Worm (Caenorhabditis elegans): ENCODE results near the gene Y40C5A.4.

Gene Y40C5A.4

ce11 chrIV:7318900-7319299 is 46.0 kb downstream of the Y40C5A.4 start:
- no peak for TF ChIP-seq unc-62 (GFP tag; optimal IDR thresholded peaks at IDR 0.05)

DNA sequence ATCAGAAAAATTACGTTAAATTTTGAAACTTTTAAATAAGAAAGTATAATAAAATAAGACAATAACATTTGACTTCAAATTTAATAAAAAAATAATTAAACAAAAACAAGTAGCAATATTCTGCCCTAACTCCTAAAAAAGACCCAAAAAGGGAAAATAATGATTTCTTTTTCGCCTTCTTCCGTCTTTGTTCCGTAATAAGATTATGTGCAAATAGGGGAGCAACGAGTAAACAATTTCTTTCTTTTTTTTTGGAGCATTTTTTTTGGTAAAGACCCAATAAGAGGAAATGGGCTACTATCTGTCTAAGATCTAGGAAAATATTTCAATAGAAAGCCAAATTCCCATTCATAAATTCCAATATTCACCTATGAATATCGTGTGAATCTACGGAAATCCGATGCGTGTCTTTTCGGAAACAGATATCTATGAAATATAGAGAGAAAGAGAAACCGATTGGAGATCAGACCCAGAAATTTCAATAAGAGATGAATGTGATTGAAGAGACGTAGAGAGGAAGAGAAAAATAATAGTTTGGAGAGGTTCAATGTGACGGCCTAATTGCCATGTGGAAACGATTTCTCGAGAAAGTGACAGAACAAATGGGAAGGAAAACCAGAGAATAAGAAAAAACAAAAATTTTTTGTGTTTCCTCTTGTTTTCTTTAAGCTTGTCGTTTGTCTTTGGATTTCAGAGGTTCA is 46.9 kb downstream of the Y40C5A.4 start:
- no peak for TF ChIP-seq unc-62 (GFP tag; optimal IDR thresholded peaks at IDR 0.05)

DNA sequence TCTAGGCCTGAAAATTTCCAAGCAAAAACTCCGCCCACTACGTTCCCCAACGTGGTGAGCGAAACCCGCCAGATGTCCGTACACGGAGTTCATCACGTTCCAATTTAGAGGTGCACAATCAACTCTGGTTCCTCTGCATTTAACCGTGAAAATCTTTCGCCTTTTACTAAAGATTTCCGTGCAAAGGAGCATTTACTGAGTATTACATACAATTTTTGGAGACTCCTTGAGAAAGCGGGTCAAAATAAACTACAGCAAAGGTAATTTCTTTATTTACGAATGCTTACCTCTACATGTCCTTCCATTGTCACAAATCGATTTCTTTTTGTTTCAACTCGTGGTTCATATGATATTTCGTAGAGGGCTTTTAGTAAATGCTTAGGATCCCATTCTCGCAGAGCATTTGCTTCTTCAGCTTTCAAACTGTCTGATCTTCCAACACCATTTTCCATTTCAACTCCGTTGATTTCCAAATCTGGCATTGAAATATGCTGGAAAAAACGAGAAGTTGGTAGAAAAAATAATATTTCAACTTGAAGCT is 48.2 kb downstream of the Y40C5A.4 start, which contains the start of gene F42C5.9:
Gene F42C5.9, minus strand, starts transcription at position 491 of the 541 bp plus-strand sequence.
- no peak for TF ChIP-seq unc-62 (GFP tag; optimal IDR thresholded peaks at IDR 0.05)

- TF ChIP-seq unc-62 (GFP tag; optimal IDR thresholded peaks at IDR 0.05), result no peak
Measured at ce11 chrIV:7313962-7314361, 50.9 kb downstream of the Y40C5A.4 start.

DNA sequence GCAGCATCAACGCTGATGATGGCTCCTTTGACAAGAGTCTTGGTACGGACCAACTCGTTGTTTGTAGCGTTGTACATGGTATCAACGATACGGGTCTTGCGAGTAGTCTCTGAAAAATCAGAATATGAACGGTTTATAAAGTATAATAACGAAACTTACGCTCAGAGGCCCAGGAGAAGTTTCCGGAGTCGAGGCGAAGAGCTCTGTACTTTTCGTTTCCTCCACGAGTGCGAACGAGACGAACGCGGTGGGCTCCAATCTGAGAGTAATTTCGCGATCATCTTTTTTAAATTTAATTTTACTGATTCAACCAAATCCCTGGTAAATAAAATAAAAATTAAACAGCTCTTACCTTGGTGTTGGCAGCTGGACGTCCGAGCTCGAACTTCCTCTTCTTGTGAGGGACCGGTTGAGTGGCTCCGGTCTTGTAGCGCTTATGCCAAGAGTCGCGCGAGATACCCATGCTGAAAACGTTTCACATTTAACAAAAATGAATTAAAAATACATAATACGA is 51.5 kb downstream of the Y40C5A.4 start, which contains the start of gene rps-8:
Gene rps-8, minus strand, starts transcription at position 464 of the 514 bp plus-strand sequence.
- no peak for TF ChIP-seq unc-62 (GFP tag; optimal IDR thresholded peaks at IDR 0.05)

DNA sequence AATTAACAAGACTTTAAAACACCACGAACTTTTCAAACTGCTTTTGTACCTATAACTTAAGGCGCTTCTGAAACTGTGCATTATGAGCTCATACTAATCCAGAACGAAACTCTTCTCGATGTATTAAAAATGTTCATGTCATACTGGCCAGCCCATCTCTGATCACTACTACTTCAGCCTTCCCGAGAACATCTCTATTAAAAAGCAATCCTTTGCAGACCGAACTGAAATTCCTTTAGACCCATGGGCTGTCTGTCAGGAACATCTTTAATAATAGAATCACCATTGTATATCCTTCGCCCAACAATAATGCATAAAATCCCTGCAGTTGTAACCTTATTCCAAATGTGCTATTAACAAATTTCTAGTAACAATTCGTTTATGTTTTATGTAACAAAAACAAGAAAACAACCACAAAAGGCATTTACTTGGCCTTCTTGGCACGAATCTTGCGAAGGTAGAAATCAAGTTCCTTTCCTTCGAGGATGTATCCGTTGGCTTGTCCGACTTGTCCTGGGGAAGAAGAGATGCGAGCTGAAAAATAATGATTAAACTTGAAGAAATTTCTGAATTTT is 52.2 kb downstream of the Y40C5A.4 start:
- TF ChIP-seq unc-62 (GFP tag; optimal IDR thresholded peaks at IDR 0.05), result no peak

ce11 chrIV:7310842-7311241 is 54.1 kb downstream of the Y40C5A.4 start:
- no peak for TF ChIP-seq unc-62 (GFP tag; optimal IDR thresholded peaks at IDR 0.05)

DNA sequence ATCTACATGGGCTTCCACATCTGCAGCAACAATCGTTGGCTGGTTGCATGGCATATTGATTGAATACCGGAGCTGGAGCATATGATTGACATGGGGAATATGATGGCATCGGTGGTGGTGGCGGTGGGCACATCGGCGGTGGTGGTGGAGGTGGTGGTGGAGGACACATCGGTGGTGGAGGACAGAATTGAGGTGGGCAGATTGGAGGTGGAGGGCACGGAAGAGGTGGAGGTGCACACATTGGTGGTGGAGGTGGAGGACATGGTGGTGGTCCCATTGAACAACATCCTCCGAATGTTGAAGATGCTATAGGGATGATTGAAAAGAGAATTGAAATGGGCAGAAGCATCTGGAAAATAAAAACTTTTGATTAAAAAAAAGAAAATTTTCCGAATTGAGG is 54.5 kb downstream of the Y40C5A.4 start, which contains the start of gene grl-4:
Gene grl-4, minus strand, starts transcription at position 351 of the 400 bp plus-strand sequence.
- no peak for TF ChIP-seq unc-62 (GFP tag; optimal IDR thresholded peaks at IDR 0.05)

- no peak for TF ChIP-seq unc-62 (GFP tag; optimal IDR thresholded peaks at IDR 0.05)
Measured at ce11 chrIV:7309678-7310077, 55.2 kb downstream of the Y40C5A.4 start.

- TF ChIP-seq unc-62 (GFP tag; optimal IDR thresholded peaks at IDR 0.05), result no peak
Measured at ce11 chrIV:7308974-7309373, 55.9 kb downstream of the Y40C5A.4 start, which contains the start of gene F42C5.6. Gene F42C5.6 (minus strand): TSS chrIV:7309074.

ce11 chrIV:7305325-7305724 is 59.6 kb downstream of the Y40C5A.4 start, which contains the start of gene npr-27:
Gene npr-27 (plus strand): TSS chrIV:7305625.
- TF ChIP-seq unc-62 (GFP tag; optimal IDR thresholded peaks at IDR 0.05), result no peak

DNA sequence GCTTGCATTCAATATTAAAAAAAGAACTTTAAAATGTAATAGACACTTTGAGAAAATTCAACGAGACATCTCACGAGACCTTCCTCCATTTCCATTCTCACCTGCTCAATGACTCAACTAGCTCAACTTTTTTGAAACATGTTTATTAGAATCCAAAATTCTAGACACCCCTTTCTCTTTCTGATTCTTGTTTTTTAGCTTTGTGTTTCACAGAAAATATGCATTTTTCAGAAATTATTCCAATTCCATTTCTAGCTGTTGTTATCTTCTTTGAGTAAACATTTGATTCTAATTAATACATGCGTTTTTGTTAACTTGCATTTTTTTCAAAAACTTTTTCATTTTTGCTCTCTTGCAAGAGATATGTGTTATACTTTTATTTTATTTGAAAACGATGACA is 63.4 kb downstream of the Y40C5A.4 start:
- TF ChIP-seq unc-62 (GFP tag; optimal IDR thresholded peaks at IDR 0.05), result no peak

Measured in whole organism, dauer.